Fruit fly (Drosophila melanogaster) whole organism, embryonic: ENCODE data around the gene Fer2LCH.
A peak's percentile ranks its signal among the peaks of the same experiment; 100 is the strongest.

Experiments
- Aef1 ChIP-seq: fragments of 200-800 bp; sonication (Bioruptor generic); IDR thresholded peaks from 3 replicates; pipeline ENCODE4 v1.3.6; 2022; ENCODE audit warnings: missing biosample characterization, missing genetic modification characterization
- Asciz ChIP-seq: fragments of 200-800 bp; sonication (Bioruptor generic); optimal IDR thresholded peaks from 2 replicates; lab custom pipeline; 2017; ENCODE audit warnings: missing biosample characterization, mild to moderate bottlenecking, missing genetic modification characterization, missing genetic modification reagents
- CG1024 ChIP-seq: fragments of 200-800 bp; sonication (Bioruptor generic); IDR thresholded peaks from 2 replicates; pipeline ENCODE4 v1.3.6; 2022; ENCODE audit warnings: missing biosample characterization, missing genetic modification characterization
- CG10654 ChIP-seq: fragments of 200-800 bp; sonication (Bioruptor generic); optimal IDR thresholded peaks from 2 replicates; lab custom pipeline; 2016; ENCODE audit warnings: missing biosample characterization, missing genetic modification characterization
- CG12744 ChIP-seq: fragments of 200-800 bp; sonication (Bioruptor generic); optimal IDR thresholded peaks from 2 replicates; lab custom pipeline; 2016; ENCODE audit warnings: missing biosample characterization, missing genetic modification characterization
- CG13624 ChIP-seq: fragments of 200-800 bp; sonication (Bioruptor generic); optimal IDR thresholded peaks from 2 replicates; lab custom pipeline; 2016; ENCODE audit warnings: missing biosample characterization, missing genetic modification characterization
- CG13894 ChIP-seq: fragments of 200-800 bp; sonication (Bioruptor generic); optimal IDR thresholded peaks from 3 replicates; lab custom pipeline; 2018; ENCODE audit warnings: missing biosample characterization, mild to moderate bottlenecking, missing genetic modification characterization, moderate library complexity
- CG15011 ChIP-seq: fragments of 200-800 bp; sonication (Bioruptor generic); optimal IDR thresholded peaks from 3 replicates; lab custom pipeline; 2018; ENCODE audit warnings: missing biosample characterization, mild to moderate bottlenecking, missing genetic modification characterization
- CG15479 ChIP-seq: fragments of 200-800 bp; sonication (Bioruptor generic); optimal IDR thresholded peaks from 3 replicates; lab custom pipeline; 2019; ENCODE audit warnings: missing biosample characterization, mild to moderate bottlenecking, missing genetic modification characterization, moderate library complexity
- CG15696 ChIP-seq: fragments of 200-800 bp; sonication (Bioruptor generic); optimal IDR thresholded peaks from 2 replicates; lab custom pipeline; 2019; ENCODE audit warnings: missing biosample characterization, mild to moderate bottlenecking, missing genetic modification characterization, moderate library complexity
- CG17186 ChIP-seq: fragments of 200-800 bp; sonication (Bioruptor generic); optimal IDR thresholded peaks from 3 replicates; lab custom pipeline; 2017; ENCODE audit warnings: missing biosample characterization, missing genetic modification reagents, missing genetic modification characterization
- CG17829 ChIP-seq: fragments of 200-800 bp; optimal IDR thresholded peaks from 2 replicates; lab custom pipeline; 2019; ENCODE audit warnings: missing biosample characterization, mild to moderate bottlenecking, missing genetic modification characterization, moderate library complexity
- CG30431 ChIP-seq: fragments of 200-800 bp; sonication (Bioruptor generic); optimal IDR thresholded peaks from 2 replicates; lab custom pipeline; 2017; ENCODE audit warnings: missing biosample characterization, missing genetic modification characterization
- CG3163 ChIP-seq: fragments of 200-800 bp; sonication (Bioruptor generic); optimal IDR thresholded peaks from 3 replicates; lab custom pipeline; 2016; ENCODE audit warnings: missing biosample characterization, missing genetic modification characterization
- CG32532 ChIP-seq: fragments of 200-800 bp; sonication (Bioruptor generic); IDR thresholded peaks from 2 replicates; pipeline ENCODE4 v1.3.6; 2022; ENCODE audit warnings: missing biosample characterization, missing genetic modification characterization
- CG3838 ChIP-seq: fragments of 200-800 bp; sonication (Bioruptor generic); optimal IDR thresholded peaks from 3 replicates; lab custom pipeline; 2016; ENCODE audit warnings: missing biosample characterization, missing genetic modification characterization
- CG4404 ChIP-seq: fragments of 200-800 bp; sonication (Bioruptor generic); IDR thresholded peaks from 2 replicates; pipeline ENCODE4 v1.3.6; 2022; ENCODE audit warnings: missing biosample characterization, missing genetic modification characterization
- CG5953 ChIP-seq: fragments of 200-800 bp; sonication (Bioruptor generic); IDR thresholded peaks from 2 replicates; pipeline ENCODE4 v1.3.6; 2022; ENCODE audit warnings: missing biosample characterization, missing genetic modification characterization
- CG6654 ChIP-seq: fragments of 200-800 bp; sonication (Bioruptor generic); optimal IDR thresholded peaks from 2 replicates; lab custom pipeline; 2017; ENCODE audit warnings: missing biosample characterization, mild to moderate bottlenecking, missing genetic modification characterization
- CG7745 ChIP-seq: fragments of 200-800 bp; sonication (Bioruptor generic); optimal IDR thresholded peaks from 2 replicates; lab custom pipeline; 2018; ENCODE audit warnings: missing biosample characterization, mild to moderate bottlenecking, missing genetic modification characterization, moderate library complexity
- CG9727 ChIP-seq: fragments of 200-800 bp; sonication (Bioruptor generic); optimal IDR thresholded peaks from 3 replicates; lab custom pipeline; 2017; ENCODE audit warnings: missing biosample characterization, mild to moderate bottlenecking, missing genetic modification characterization
- D19A ChIP-seq: fragments of 200-800 bp; optimal IDR thresholded peaks from 3 replicates; lab custom pipeline; 2019; ENCODE audit warnings: missing biosample characterization, mild to moderate bottlenecking, missing genetic modification characterization, moderate library complexity
- Dll ChIP-seq: fragments of 200-800 bp; sonication (Bioruptor generic); IDR thresholded peaks from 4 replicates; pipeline ENCODE4 v1.3.6; 2022; ENCODE audit warnings: missing biosample characterization, missing genetic modification characterization; ENCODE audit not compliant: partially characterized antibody
- Dp ChIP-seq: fragments of 200-800 bp; sonication (Bioruptor generic); optimal IDR thresholded peaks from 2 replicates; lab custom pipeline; 2018; ENCODE audit warnings: missing biosample characterization, mild to moderate bottlenecking, missing genetic modification characterization, moderate library complexity
- Ets65A ChIP-seq: fragments of 200-800 bp; sonication (Bioruptor generic); peaks from one replicate; lab custom pipeline; 2016; ENCODE audit warnings: missing biosample characterization, missing genetic modification characterization
- Ets97D ChIP-seq: fragments of 200-800 bp; sonication (Bioruptor generic); optimal IDR thresholded peaks from 3 replicates; lab custom pipeline; 2016; ENCODE audit warnings: missing biosample characterization, missing genetic modification characterization
- H2.0 ChIP-seq: fragments of 200-800 bp; sonication (Bioruptor generic); IDR thresholded peaks from 2 replicates; pipeline ENCODE4 v1.3.6; 2022; ENCODE audit warnings: missing biosample characterization, missing genetic modification characterization
- HLH54F ChIP-seq: fragments of 200-800 bp; sonication (Bioruptor generic); optimal IDR thresholded peaks from 3 replicates; lab custom pipeline; 2016; ENCODE audit warnings: missing biosample characterization, missing genetic modification characterization
- HmgZ ChIP-seq: fragments of 200-800 bp; sonication (Bioruptor generic); optimal IDR thresholded peaks from 2 replicates; lab custom pipeline; 2018; ENCODE audit warnings: missing biosample characterization, mild to moderate bottlenecking, missing genetic modification characterization
- Hr3 ChIP-seq: fragments of 200-800 bp; sonication (Bioruptor generic); optimal IDR thresholded peaks from 3 replicates; lab custom pipeline; 2016; ENCODE audit warnings: missing biosample characterization, missing genetic modification characterization
- Myb ChIP-seq: fragments of 200-800 bp; sonication (Bioruptor generic); optimal IDR thresholded peaks from 2 replicates; lab custom pipeline; 2016; ENCODE audit warnings: missing biosample characterization, missing genetic modification characterization
- Rfx ChIP-seq: fragments of 200-800 bp; sonication (Bioruptor generic); IDR thresholded peaks from 2 replicates; pipeline ENCODE4 v1.3.6; 2022; ENCODE audit warnings: missing biosample characterization, missing genetic modification characterization
- Sox102F ChIP-seq: fragments of 200-800 bp; sonication (Bioruptor generic); optimal IDR thresholded peaks from 2 replicates; lab custom pipeline; 2018; ENCODE audit warnings: missing biosample characterization, mild to moderate bottlenecking, missing genetic modification characterization, moderate library complexity
- ab ChIP-seq: fragments of 200-800 bp; sonication (Bioruptor generic); optimal IDR thresholded peaks from 2 replicates; lab custom pipeline; 2016; ENCODE audit warnings: missing biosample characterization, missing genetic modification characterization
- abd-A ChIP-seq: fragments of 200-800 bp; sonication (Bioruptor generic); optimal IDR thresholded peaks from 3 replicates; lab custom pipeline; 2019; ENCODE audit warnings: missing biosample characterization, mild to moderate bottlenecking, missing genetic modification characterization, moderate library complexity
- al ChIP-seq: fragments of 200-800 bp; sonication (Bioruptor generic); IDR thresholded peaks from 2 replicates; pipeline ENCODE4 v1.3.6; 2022; ENCODE audit warnings: missing biosample characterization, missing genetic modification characterization
- amos ChIP-seq: fragments of 200-800 bp; sonication (Bioruptor generic); IDR thresholded peaks from 2 replicates; pipeline ENCODE4 v1.3.6; 2022; ENCODE audit warnings: missing biosample characterization, missing genetic modification characterization; ENCODE audit not compliant: partially characterized antibody
- ase ChIP-seq: fragments of 200-800 bp; sonication (Bioruptor generic); IDR thresholded peaks from 3 replicates; pipeline ENCODE4 v1.3.6; 2022; ENCODE audit warnings: missing biosample characterization, missing genetic modification characterization
- bbx ChIP-seq: fragments of 200-800 bp; sonication (Bioruptor generic); IDR thresholded peaks from 2 replicates; pipeline ENCODE4 v1.3.6; 2022; ENCODE audit warnings: missing biosample characterization, missing genetic modification characterization; ENCODE audit not compliant: partially characterized antibody
- emc ChIP-seq: fragments of 200-800 bp; sonication (Bioruptor generic); optimal IDR thresholded peaks from 2 replicates; lab custom pipeline; 2016; ENCODE audit warnings: missing biosample characterization, missing genetic modification characterization
- esg ChIP-seq: fragments of 200-800 bp; sonication (Bioruptor generic); conservative IDR thresholded peaks from 2 replicates; pipeline ENCODE4 v1.3.6; 2022; ENCODE audit warnings: missing biosample characterization, missing genetic modification characterization
- h ChIP-seq: fragments of >200 bp; optimal IDR thresholded peaks from 2 replicates; lab custom pipeline; 2017
- insv ChIP-seq, 2 experiments: fragments of 200-800 bp; sonication (Bioruptor generic); optimal IDR thresholded peaks; 3 replicates each; lab custom pipeline; 2016 to 2018; ENCODE audit warnings: missing biosample characterization in 2 of 2, missing genetic modification characterization in 2 of 2
- kni ChIP-seq: fragments of 200-800 bp; sonication (Bioruptor generic); optimal IDR thresholded peaks from 3 replicates; lab custom pipeline; 2017; ENCODE audit warnings: mild to moderate bottlenecking, missing biosample characterization, missing genetic modification reagents, missing genetic modification characterization
- nmo ChIP-seq: fragments of 200-800 bp; sonication (Bioruptor generic); optimal IDR thresholded peaks from 2 replicates; lab custom pipeline; 2018; ENCODE audit warnings: missing biosample characterization, mild to moderate bottlenecking, missing genetic modification characterization, moderate library complexity
- odd ChIP-seq: fragments of 200-800 bp; sonication (Bioruptor generic); optimal IDR thresholded peaks from 2 replicates; lab custom pipeline; 2017; ENCODE audit warnings: missing biosample characterization, mild to moderate bottlenecking, missing genetic modification characterization
- sob ChIP-seq: fragments of 200-800 bp; sonication (Bioruptor generic); IDR thresholded peaks from 2 replicates; pipeline ENCODE4 v1.3.6; 2022; ENCODE audit warnings: missing biosample characterization, missing genetic modification characterization
- ssp ChIP-seq: fragments of 200-800 bp; sonication (Bioruptor generic); IDR thresholded peaks from 2 replicates; pipeline ENCODE4 v1.3.6; 2022; ENCODE audit warnings: missing biosample characterization, missing genetic modification characterization
- sug ChIP-seq: fragments of 200-800 bp; optimal IDR thresholded peaks from 2 replicates; lab custom pipeline; 2019; ENCODE audit warnings: missing biosample characterization, mild to moderate bottlenecking, missing genetic modification characterization, moderate library complexity
- tx ChIP-seq: fragments of 200-800 bp; sonication (Bioruptor generic); optimal IDR thresholded peaks from 2 replicates; lab custom pipeline; 2016; ENCODE audit warnings: missing biosample characterization, missing genetic modification characterization
- z ChIP-seq: fragments of 200-800 bp; sonication (Bioruptor generic); IDR thresholded peaks from 3 replicates; pipeline ENCODE4 v1.3.6; 2022; ENCODE audit warnings: missing biosample characterization, missing genetic modification characterization
- zf30C ChIP-seq: fragments of 200-800 bp; sonication (Bioruptor generic); optimal IDR thresholded peaks from 3 replicates; lab custom pipeline; 2018; ENCODE audit warnings: missing biosample characterization, mild to moderate bottlenecking, missing genetic modification characterization

The Fer2LCH gene

dm6 chr3R:30413795-30414194 is 26.2 kb downstream of the Fer2LCH start (continued):
- TF ChIP-seq CG4404 (GFP tag; lab: Robert Waterston, UW) (no peak), ase (GFP tag; lab: Robert Waterston, UW) (peak; percentile 41; the same call in 1 of the 3 replicates), CG32532 (GFP tag; lab: Robert Waterston, UW) (peak; percentile 42; the same call in 1 of the 2 replicates), CG17829 (tag; lab: Kevin White, UChicago) (peak; percentile 45), CG17186 (GFP tag; lab: Kevin White, UChicago) (no peak), insv (GFP tag; optimal IDR thresholded peaks at IDR 0.05; lab: Kevin White, UChicago) (no peak), ssp (GFP tag; lab: Robert Waterston, UW) (0 out of 2 replicates have a peak, but pooled peaks have one; percentile 9), Rfx (peak; percentile 49), Dp (no peak), Ets97D (GFP tag; lab: Kevin White, UChicago) (no peak), Aef1 (GFP tag; lab: Robert Waterston, UW) (0 out of 3 replicates have a peak, but pooled peaks have one; percentile 15), tx (GFP tag; lab: Kevin White, UChicago) (no peak), Asciz (GFP tag; lab: Kevin White, UChicago) (peak; percentile 52), zf30C (no peak), CG12744 (GFP tag; lab: Kevin White, UChicago) (no peak), Dll (GFP tag; lab: Robert Waterston, UW) (no peak), CG15011 (GFP tag; lab: Kevin White, UChicago) (peak; percentile 24), Ets65A (no peak), CG15696 (no peak), HLH54F (no peak), CG5953 (GFP tag; lab: Robert Waterston, UW) (no peak), CG3838 (no peak), H2.0 (GFP tag; lab: Robert Waterston, UW) (0 out of 2 replicates have a peak, but pooled peaks have one; percentile 38), sug (tag; lab: Kevin White, UChicago) (no peak), sob (GFP tag; lab: Robert Waterston, UW) (0 out of 2 replicates have a peak, but pooled peaks have one; percentile 42), CG7745 (tag; lab: Kevin White, UChicago) (no peak), CG30431 (GFP tag; lab: Kevin White, UChicago) (peak; percentile 23), CG6654 (GFP tag; lab: Kevin White, UChicago) (peak; percentile 36), ab (no peak), CG13894 (no peak), kni (no peak), esg (GFP tag; lab: Robert Waterston, UW) (peak; percentile 59), nmo (peak; percentile 70), CG9727 (GFP tag; lab: Kevin White, UChicago) (peak; percentile 48), CG15479 (GFP tag; lab: Kevin White, UChicago) (no peak), h (lab: Kevin White, UChicago) (no peak), odd (GFP tag; lab: Kevin White, UChicago) (no peak), abd-A (tag; lab: Kevin White, UChicago) (no peak), D19A (peak; percentile 16), emc (GFP tag; lab: Kevin White, UChicago) (no peak), CG13624 (GFP tag; lab: Kevin White, UChicago) (no peak), Hr3 (no peak), Myb (GFP tag; lab: Kevin White, UChicago) (peak; percentile 21), bbx (GFP tag; lab: Robert Waterston, UW) (no peak), z (GFP tag; lab: Robert Waterston, UW) (no peak), CG3163 (GFP tag; lab: Kevin White, UChicago) (no peak), amos (GFP tag; lab: Robert Waterston, UW) (no peak), HmgZ (tag; lab: Kevin White, UChicago) (no peak), Sox102F (GFP tag; lab: Kevin White, UChicago) (peak; percentile 73), CG1024 (peak; percentile 48), CG10654 (GFP tag; lab: Kevin White, UChicago) (peak; percentile 41), al (GFP tag; lab: Robert Waterston, UW) (no peak)
